Worm (Caenorhabditis elegans) whole organism, late embryonic: ENCODE measurements around the gene Y39G8B.13.

Experiments used
- ama-1 ChIP-seq: fragments of 150-350 bp; optimal IDR thresholded peaks from 2 replicates; lab custom pipeline; 2014
- dmd-4 ChIP-seq: sonication (generic microtip); optimal IDR thresholded peaks from 2 replicates; lab custom pipeline; 2016; ENCODE audit warnings: borderline replicate concordance, missing genetic modification characterization, missing compliant biosample characterization
- nhr-11 ChIP-seq: fragments of 150-350 bp; optimal IDR thresholded peaks from 2 replicates; lab custom pipeline; 2014; ENCODE audit warnings: missing biosample characterization, missing genetic modification characterization
- odd-2 ChIP-seq: sonication (generic microtip); optimal IDR thresholded peaks from 2 replicates; lab custom pipeline; 2017; ENCODE audit warnings: antibody characterized with exemption, mild to moderate bottlenecking, missing genetic modification characterization, missing compliant biosample characterization
- pha-4 ChIP-seq: fragments of 150-350 bp; optimal IDR thresholded peaks from 2 replicates; lab custom pipeline; 2018; ENCODE audit warnings: missing biosample characterization, missing genetic modification reagents, missing genetic modification characterization
- rnt-1 ChIP-seq: sonication (generic microtip); optimal IDR thresholded peaks from 2 replicates; lab custom pipeline; 2016; ENCODE audit warnings: missing genetic modification characterization, missing compliant biosample characterization
- sdc-2 ChIP-seq: sonication (generic microtip); optimal IDR thresholded peaks from 2 replicates; lab custom pipeline; 2016; ENCODE audit warnings: missing genotype, missing genetic modification characterization, missing compliant biosample characterization
- sox-4 ChIP-seq: sonication (generic microtip); optimal IDR thresholded peaks from 2 replicates; lab custom pipeline; 2017; ENCODE audit warnings: mild to moderate bottlenecking, missing genetic modification characterization, inconsistent platforms, missing compliant biosample characterization
- ttx-3 ChIP-seq: sonication (generic microtip); optimal IDR thresholded peaks from 2 replicates; lab custom pipeline; 2016; ENCODE audit warnings: missing genetic modification reagents, missing genetic modification characterization, missing compliant biosample characterization

DNA sequence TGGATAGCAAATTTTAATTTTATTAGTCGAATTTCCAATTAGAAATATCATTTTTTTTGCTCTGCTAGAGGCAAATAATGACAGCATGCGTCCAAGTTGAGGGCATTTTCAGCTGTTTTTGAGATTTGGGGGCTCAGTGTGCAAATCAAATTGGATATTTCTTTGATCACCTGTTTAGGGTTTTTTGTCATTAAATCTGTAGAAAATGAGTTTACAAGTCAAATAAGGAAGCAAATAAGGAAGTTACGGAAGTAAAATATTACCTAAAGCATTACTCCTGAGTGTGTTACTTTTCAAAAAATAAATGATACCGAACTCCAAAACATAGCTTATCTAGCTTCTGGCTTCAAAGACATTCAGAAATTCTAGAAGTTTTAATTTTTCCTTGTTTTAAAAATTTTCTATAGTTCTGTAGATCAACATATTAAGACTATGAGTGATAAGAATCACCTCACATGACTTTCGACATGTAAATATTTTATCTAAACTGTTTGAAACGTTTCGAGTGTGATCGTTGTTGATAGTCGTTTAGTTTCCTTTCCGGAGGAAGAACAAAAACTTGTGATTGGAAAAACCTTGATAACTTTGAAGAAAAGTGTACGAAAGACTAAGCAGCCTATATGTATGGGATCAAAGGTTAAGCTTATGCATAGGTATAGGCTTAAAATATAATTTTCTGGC is 2.9 kb downstream of the Y39G8B.13 start, which contains the start of gene sre-48:
- TF ChIP-seq pha-4 (tag; lab: Kevin White, UChicago) (no peak), odd-2 (tag; lab: Kevin White, UChicago) (no peak), sdc-2 (tag; lab: Kevin White, UChicago) (no peak), ama-1 (lab: Kevin White, UChicago) (no peak), rnt-1 (tag; lab: Kevin White, UChicago) (no peak), dmd-4 (tag; lab: Kevin White, UChicago) (no peak), ttx-3 (tag; lab: Kevin White, UChicago) (no peak), sox-4 (tag; lab: Kevin White, UChicago) (no peak), nhr-11 (tag; lab: Kevin White, UChicago) (no peak)
